Worm (Caenorhabditis elegans) whole organism, young adult: Measurements from ENCODE around the gene pola-1.

Experiments
- F22D6.2 ChIP-seq: sonication (generic microtip); optimal IDR thresholded peaks from 2 replicates; lab custom pipeline; 2016; ENCODE audit warnings: mild to moderate bottlenecking, missing genetic modification characterization, missing compliant biosample characterization
- F37B4.10 ChIP-seq: fragments of 200-800 bp; sonication (Bioruptor generic); IDR thresholded peaks from 2 replicates; pipeline ENCODE4 v1.3.6; 2022; ENCODE audit warnings: missing genetic modification characterization, missing compliant biosample characterization
- F52B5.7 ChIP-seq: sonication (generic microtip); optimal IDR thresholded peaks from 2 replicates; lab custom pipeline; 2016; ENCODE audit warnings: mild to moderate bottlenecking, missing genetic modification characterization, missing compliant biosample characterization
- F57A8.1 ChIP-seq: fragments of 200-800 bp; sonication (Bioruptor generic); optimal IDR thresholded peaks from 2 replicates; lab custom pipeline; 2018; ENCODE audit warnings: mild to moderate bottlenecking, missing genetic modification characterization, moderate library complexity, missing compliant biosample characterization
- F57C9.4 ChIP-seq: sonication (generic microtip); optimal IDR thresholded peaks from 2 replicates; lab custom pipeline; 2017; ENCODE audit warnings: mild to moderate bottlenecking, missing genetic modification characterization, missing compliant biosample characterization
- akir-1 ChIP-seq: fragments of 200-800 bp; sonication (Bioruptor generic); optimal IDR thresholded peaks from 2 replicates; lab custom pipeline; 2018; ENCODE audit warnings: mild to moderate bottlenecking, missing genetic modification characterization, moderate library complexity, missing compliant biosample characterization
- ama-1 ChIP-seq, 3 experiments: fragments of 150-350 bp in 1 of 3; sonication (generic microtip) in 2 of 3; optimal IDR thresholded peaks; 2 replicates each; lab custom pipeline; 2014 to 2018; ENCODE audit warnings: missing biosample characterization in 2 of 3, missing genetic modification characterization in 2 of 3, missing genetic modification reagents in 2 of 3
- aptf-3 ChIP-seq: fragments of 200-800 bp; sonication (Bioruptor generic); IDR thresholded peaks from 2 replicates; pipeline ENCODE4 v1.3.6; 2022; ENCODE audit warnings: missing genetic modification characterization, missing compliant biosample characterization
- atf-7 ChIP-seq: sonication (generic microtip); optimal IDR thresholded peaks from 2 replicates; lab custom pipeline; 2017; ENCODE audit warnings: mild to moderate bottlenecking, missing genetic modification characterization, missing compliant biosample characterization
- athp-1 ChIP-seq: sonication (generic microtip); optimal IDR thresholded peaks from 2 replicates; lab custom pipeline; 2017; ENCODE audit warnings: mild to moderate bottlenecking, missing genetic modification characterization, missing compliant biosample characterization
- ccch-3 ChIP-seq: fragments of 200-800 bp; sonication (Bioruptor generic); optimal IDR thresholded peaks from 2 replicates; lab custom pipeline; 2018; ENCODE audit warnings: mild to moderate bottlenecking, missing genetic modification characterization, missing compliant biosample characterization
- cebp-2 ChIP-seq: fragments of 200-800 bp; sonication (Bioruptor generic); IDR thresholded peaks from 2 replicates; pipeline ENCODE4 v1.3.6; 2022; ENCODE audit warnings: missing genetic modification characterization, missing compliant biosample characterization
- ceh-100 ChIP-seq: fragments of 200-800 bp; sonication (Bioruptor generic); IDR thresholded peaks from 2 replicates; pipeline ENCODE4 v1.3.6; 2022; ENCODE audit warnings: missing genetic modification reagents, missing genetic modification characterization, missing compliant biosample characterization
- ceh-40 ChIP-seq: fragments of 200-800 bp; sonication (Bioruptor generic); IDR thresholded peaks from 2 replicates; pipeline ENCODE4 v1.3.6; 2022; ENCODE audit warnings: missing genetic modification characterization, missing compliant biosample characterization
- dox-1 ChIP-seq: fragments of 200-800 bp; sonication (Bioruptor generic); IDR thresholded peaks from 2 replicates; pipeline ENCODE4 v1.3.6; 2022; ENCODE audit warnings: missing genetic modification reagents, missing genetic modification characterization, missing compliant biosample characterization
- egrh-3 ChIP-seq: fragments of 200-800 bp; sonication (Bioruptor generic); IDR thresholded peaks from 2 replicates; pipeline ENCODE4 v1.3.6; 2022; ENCODE audit warnings: missing genetic modification reagents, missing genetic modification characterization, missing compliant biosample characterization
- ekl-4 ChIP-seq: fragments of 200-800 bp; sonication (Bioruptor generic); IDR thresholded peaks from 2 replicates; pipeline ENCODE4 v1.3.6; 2022; ENCODE audit warnings: missing genetic modification reagents, missing genetic modification characterization, missing compliant biosample characterization
- hlh-12 ChIP-seq: sonication (generic microtip); optimal IDR thresholded peaks from 2 replicates; lab custom pipeline; 2016; ENCODE audit warnings: missing genetic modification characterization, missing compliant biosample characterization
- hmg-1.2 ChIP-seq: fragments of 200-800 bp; sonication (Bioruptor generic); IDR thresholded peaks from 2 replicates; pipeline ENCODE4 v1.3.6; 2022; ENCODE audit warnings: missing genetic modification reagents, missing genetic modification characterization, missing compliant biosample characterization
- hsf-1 ChIP-seq: fragments of 200-800 bp; sonication (Bioruptor generic); IDR thresholded peaks from 2 replicates; pipeline ENCODE4 v1.3.6; 2022; ENCODE audit warnings: missing genetic modification reagents, missing genetic modification characterization, missing compliant biosample characterization
- let-526 ChIP-seq: fragments of 200-800 bp; sonication (Bioruptor generic); IDR thresholded peaks from 2 replicates; pipeline ENCODE4 v1.3.6; 2022; ENCODE audit warnings: missing genetic modification reagents, missing genetic modification characterization, missing compliant biosample characterization
- lin-26 ChIP-seq: fragments of 200-800 bp; sonication (Bioruptor generic); IDR thresholded peaks from 2 replicates; pipeline ENCODE4 v1.3.6; 2022; ENCODE audit warnings: missing genetic modification reagents, missing genetic modification characterization, missing compliant biosample characterization
- lin-35 ChIP-seq, 3 experiments: fragments of 150-350 bp in 2 of 3; sonication (generic microtip) in 1 of 3; optimal IDR thresholded peaks; 2 replicates each; lab custom pipeline; 2014 to 2018; ENCODE audit warnings: missing biosample characterization in 3 of 3, missing genetic modification characterization in 3 of 3, missing genetic modification reagents in 3 of 3
- lin-54 ChIP-seq: fragments of 200-800 bp; sonication (Bioruptor generic); optimal IDR thresholded peaks from 2 replicates; lab custom pipeline; 2018; ENCODE audit warnings: mild to moderate bottlenecking, missing genetic modification characterization, missing compliant biosample characterization
- lir-1 ChIP-seq: fragments of 200-800 bp; sonication (Bioruptor generic); conservative IDR thresholded peaks from 2 replicates; pipeline ENCODE4 v1.3.6; 2022; ENCODE audit warnings: missing genetic modification reagents, missing genetic modification characterization, missing compliant biosample characterization
- lsl-1 ChIP-seq: fragments of 200-800 bp; sonication (Bioruptor generic); optimal IDR thresholded peaks from 2 replicates; lab custom pipeline; 2018; ENCODE audit warnings: mild to moderate bottlenecking, missing genetic modification characterization, moderate library complexity, missing compliant biosample characterization
- madf-6 ChIP-seq: fragments of 200-800 bp; sonication (Bioruptor generic); IDR thresholded peaks from 2 replicates; pipeline ENCODE4 v1.3.6; 2022; ENCODE audit warnings: missing genetic modification reagents, missing genetic modification characterization, missing compliant biosample characterization
- mes-4 ChIP-seq: sonication (generic microtip); optimal IDR thresholded peaks from 2 replicates; lab custom pipeline; 2016; ENCODE audit warnings: missing genotype, missing genetic modification characterization, missing compliant biosample characterization
- nfya-2 ChIP-seq: fragments of 200-800 bp; sonication (Bioruptor generic); IDR thresholded peaks from 2 replicates; pipeline ENCODE4 v1.3.6; 2022; ENCODE audit warnings: missing genetic modification reagents, missing genetic modification characterization, missing compliant biosample characterization
- nhr-80 ChIP-seq: sonication (generic microtip); optimal IDR thresholded peaks from 2 replicates; lab custom pipeline; 2016; ENCODE audit warnings: missing genetic modification characterization, missing compliant biosample characterization
- pha-4 ChIP-seq: fragments of 150-350 bp; sonication (generic microtip); optimal IDR thresholded peaks from 2 replicates; lab custom pipeline; 2014; ENCODE audit warnings: missing biosample characterization, missing genetic modification reagents, missing genetic modification characterization
- repo-1 ChIP-seq: sonication (generic microtip); optimal IDR thresholded peaks from 2 replicates; lab custom pipeline; 2017; ENCODE audit warnings: mild to moderate bottlenecking, missing genetic modification characterization, missing compliant biosample characterization
- sdz-38 ChIP-seq: sonication (generic microtip); optimal IDR thresholded peaks from 2 replicates; lab custom pipeline; 2016; ENCODE audit warnings: missing genotype, missing genetic modification characterization, missing compliant biosample characterization
- snpc-1.3 ChIP-seq: sonication (generic microtip); optimal IDR thresholded peaks from 2 replicates; lab custom pipeline; 2017; ENCODE audit warnings: missing genetic modification characterization, mild to moderate bottlenecking, missing compliant biosample characterization, antibody characterized with exemption, moderate library complexity, missing genotype, missing genetic modification reagents; ENCODE audit not compliant: insufficient read depth
- sptf-2 ChIP-seq: fragments of 200-800 bp; sonication (Bioruptor generic); optimal IDR thresholded peaks from 2 replicates; lab custom pipeline; 2018; ENCODE audit warnings: mild to moderate bottlenecking, missing genetic modification characterization, missing compliant biosample characterization
- tlf-1 ChIP-seq: fragments of 200-800 bp; sonication (Bioruptor generic); optimal IDR thresholded peaks from 2 replicates; lab custom pipeline; 2018; ENCODE audit warnings: mild to moderate bottlenecking, missing genetic modification characterization, missing compliant biosample characterization
- zfh-2 ChIP-seq: fragments of 200-800 bp; sonication (Bioruptor generic); conservative IDR thresholded peaks from 2 replicates; pipeline ENCODE4 v1.3.6; 2022; ENCODE audit warnings: missing genetic modification reagents, missing genetic modification characterization, missing compliant biosample characterization
- ztf-18 ChIP-seq: sonication (generic microtip); optimal IDR thresholded peaks from 2 replicates; lab custom pipeline; 2016; ENCODE audit warnings: missing genotype, mild to moderate bottlenecking, missing genetic modification characterization, missing compliant biosample characterization
- ztf-22 ChIP-seq: fragments of 200-800 bp; sonication (Bioruptor generic); optimal IDR thresholded peaks from 2 replicates; lab custom pipeline; 2018; ENCODE audit warnings: mild to moderate bottlenecking, missing genetic modification characterization, moderate library complexity, missing compliant biosample characterization
- ztf-26 ChIP-seq: sonication (generic microtip); optimal IDR thresholded peaks from 2 replicates; lab custom pipeline; 2017; ENCODE audit warnings: missing genetic modification characterization, missing compliant biosample characterization
- ztf-6 ChIP-seq: fragments of 200-800 bp; sonication (Bioruptor generic); IDR thresholded peaks from 2 replicates; pipeline ENCODE4 v1.3.6; 2022; ENCODE audit warnings: missing genetic modification reagents, missing genetic modification characterization, missing compliant biosample characterization

Gene pola-1

DNA sequence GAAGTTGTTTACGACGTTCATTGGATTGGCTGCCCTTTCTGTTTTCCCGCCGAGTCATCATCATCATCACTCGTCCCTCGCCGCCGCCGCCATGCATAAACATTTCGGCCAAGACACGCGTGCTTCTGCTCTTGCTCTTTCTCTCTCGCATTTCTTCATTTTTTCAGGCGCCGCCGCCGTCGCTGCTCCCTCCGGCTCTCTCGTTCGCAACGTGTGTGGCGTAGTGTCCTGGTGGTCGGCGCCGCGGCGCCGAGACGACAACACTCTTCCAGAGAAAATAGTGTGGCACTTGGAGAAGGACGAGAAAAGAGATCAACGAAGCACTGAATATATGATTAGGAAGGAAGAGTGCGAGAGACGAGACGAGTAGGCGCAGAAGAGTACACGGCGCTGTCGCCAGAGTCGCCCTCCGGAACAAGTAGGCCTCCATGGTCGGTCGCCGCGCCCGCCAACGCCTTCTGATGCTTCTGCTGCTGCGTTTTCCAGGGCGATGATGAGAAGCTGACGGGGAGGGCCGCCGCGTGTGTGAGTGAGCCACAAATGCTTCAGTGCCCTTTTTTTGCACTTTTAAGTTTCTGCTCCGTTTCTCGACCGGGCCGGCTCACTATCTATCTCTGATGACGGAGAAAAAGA lies 43.4 kb downstream of the pola-1 start (continued):
- TF ChIP-seq mes-4 (tag; lab: Kevin White, UChicago), result no peak

DNA sequence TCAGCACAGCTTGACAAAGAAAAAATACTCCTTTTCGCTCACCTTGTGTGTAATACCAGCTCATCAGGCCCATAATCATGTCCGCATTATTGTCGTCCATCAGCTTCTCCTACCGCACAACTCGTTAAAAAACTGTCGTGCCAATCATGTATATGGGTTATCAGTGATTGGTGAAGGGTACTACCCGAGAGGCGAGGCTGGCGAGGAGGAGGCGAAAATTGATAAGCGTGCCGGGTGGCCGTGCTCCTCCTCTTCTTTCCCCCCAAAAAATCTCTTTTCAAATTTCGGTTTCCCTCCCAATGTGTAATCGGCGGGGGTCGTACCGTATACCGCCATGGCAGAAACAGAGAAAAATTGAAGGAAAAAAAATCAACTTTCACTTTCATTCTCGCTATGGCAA lies 45.9 kb downstream of the pola-1 start:
- TF ChIP-seq nhr-80 (tag; lab: Kevin White, UChicago) (peak; percentile 72), hlh-12 (tag; lab: Kevin White, UChicago) (no peak), snpc-1.3 (tag; lab: Kevin White, UChicago) (no peak), ztf-18 (tag; lab: Kevin White, UChicago) (no peak), ccch-3 (no peak), athp-1 (tag; lab: Kevin White, UChicago) (no peak), ztf-22 (GFP tag; lab: Kevin White, UChicago) (no peak), F52B5.7 (tag; lab: Kevin White, UChicago) (no peak), hmg-1.2 (GFP tag; lab: Robert Waterston, UW) (no peak), repo-1 (no peak), dox-1 (GFP tag; lab: Robert Waterston, UW) (0 out of 2 replicates have a peak, but pooled peaks have one; percentile 19), zfh-2 (GFP tag; lab: Robert Waterston, UW) (0 out of 2 replicates have a peak, but pooled peaks have one; percentile 13), ceh-40 (no peak), F22D6.2 (tag; lab: Kevin White, UChicago) (no peak), pha-4 (no peak), ama-1 (optimal IDR thresholded peaks at IDR 0.05; lab: Kevin White, UChicago) (no peak), ama-1 (GFP tag; optimal IDR thresholded peaks at IDR 0.05; lab: Kevin White, UChicago) (no peak), F57C9.4 (tag; lab: Kevin White, UChicago) (no peak), F57A8.1 (GFP tag; lab: Kevin White, UChicago) (no peak), egrh-3 (GFP tag; lab: Robert Waterston, UW) (0 out of 2 replicates have a peak, but pooled peaks have one; percentile 11), let-526 (GFP tag; lab: Robert Waterston, UW) (no peak), ztf-6 (no peak)

DNA sequence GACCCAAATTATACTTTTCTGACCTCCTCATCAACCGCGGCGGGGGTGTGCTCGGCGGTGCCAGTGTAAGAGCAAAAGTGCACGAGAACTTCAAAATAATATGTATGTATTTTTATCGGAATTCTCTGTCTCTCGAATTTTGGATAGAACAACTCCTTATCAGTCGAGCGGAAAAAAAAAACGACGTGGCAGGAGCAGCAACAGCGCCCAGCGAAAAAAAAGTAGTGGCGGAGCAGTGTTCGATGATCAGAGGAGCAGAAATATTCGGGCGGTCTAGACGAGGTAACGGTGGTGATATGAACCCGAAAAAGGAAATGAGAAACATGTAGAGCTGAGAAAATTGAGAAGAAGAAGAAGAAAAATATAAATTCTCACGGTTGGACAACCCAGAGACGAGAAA lies 51.0 kb downstream of the pola-1 start:
- TF ChIP-seq F52B5.7 (tag; lab: Kevin White, UChicago) (no peak), lir-1 (no peak), dox-1 (GFP tag; lab: Robert Waterston, UW) (0 out of 2 replicates have a peak, but pooled peaks have one; percentile 14), ekl-4 (GFP tag; lab: Robert Waterston, UW) (no peak), nhr-80 (tag; lab: Kevin White, UChicago) (peak; percentile 86)

DNA sequence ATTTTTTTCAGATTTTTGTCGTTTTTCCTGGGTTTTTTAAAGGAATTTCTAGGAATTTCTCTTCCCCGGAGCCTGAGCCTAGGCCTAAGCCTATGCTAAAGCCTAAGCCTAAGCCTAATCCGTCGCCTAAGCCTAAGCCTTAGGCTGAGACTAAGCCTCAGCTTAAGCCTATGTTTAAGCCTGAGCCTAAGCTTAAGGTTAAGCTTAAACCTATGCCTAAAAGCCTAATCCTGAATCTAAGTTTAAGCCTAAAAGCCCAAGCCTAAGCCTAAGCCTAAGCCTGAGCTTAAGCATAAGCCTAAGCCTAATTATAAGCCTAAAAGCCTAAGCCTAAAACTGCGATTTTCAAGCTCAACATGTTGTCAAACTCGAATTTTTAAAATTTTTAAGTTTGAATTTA lies 51.9 kb downstream of the pola-1 start:
- no peak for TF ChIP-seq sdz-38 (tag; lab: Kevin White, UChicago)
- TF ChIP-seq F37B4.10 (GFP tag; lab: Robert Waterston, UW), result 0 out of 2 replicates have a peak, but pooled peaks have one; percentile 44

DNA sequence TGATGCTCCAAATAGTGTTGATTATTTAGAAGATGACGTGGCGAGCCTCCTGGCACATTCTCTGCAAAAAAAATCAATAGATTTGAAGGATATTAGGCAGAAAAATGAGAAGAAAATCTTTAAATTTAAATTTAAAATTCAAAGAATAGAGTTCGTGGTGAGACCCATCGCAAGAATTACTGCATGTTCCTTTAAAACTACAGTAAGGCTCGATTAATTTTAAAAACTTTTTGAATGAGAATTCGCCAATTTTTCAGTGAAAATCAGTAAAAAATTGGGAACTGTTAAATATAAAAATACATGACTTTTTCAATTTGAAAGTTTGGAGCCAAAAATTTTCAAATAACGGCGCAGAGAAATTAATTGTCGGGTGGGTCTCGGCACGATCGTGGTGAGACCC lies 52.9 kb downstream of the pola-1 start, which contains the start of gene tra-1:
Gene tra-1, minus strand, starts transcription at position 62 of the 400 bp plus-strand sequence.
- TF ChIP-seq lin-54, result peak; percentile 37
- TF ChIP-seq dox-1 (GFP tag; lab: Robert Waterston, UW), result no peak
- no peak for TF ChIP-seq akir-1
- TF ChIP-seq F57C9.4 (tag; lab: Kevin White, UChicago), result no peak
- no peak for TF ChIP-seq atf-7 (tag; lab: Kevin White, UChicago)
- no peak for TF ChIP-seq F52B5.7 (tag; lab: Kevin White, UChicago)
- TF ChIP-seq lsl-1 (GFP tag; lab: Kevin White, UChicago), result peak; percentile 79
- no peak for TF ChIP-seq F57A8.1 (GFP tag; lab: Kevin White, UChicago)
- TF ChIP-seq nfya-2 (GFP tag; lab: Robert Waterston, UW), result no peak
- TF ChIP-seq ekl-4 (GFP tag; lab: Robert Waterston, UW), result no peak
- no peak for TF ChIP-seq ztf-26 (tag; lab: Kevin White, UChicago)
- TF ChIP-seq hsf-1 (GFP tag; lab: Robert Waterston, UW), result no peak
- TF ChIP-seq lin-26 (GFP tag; lab: Robert Waterston, UW), result no peak
- no peak for TF ChIP-seq lin-35 (GFP tag; optimal IDR thresholded peaks at IDR 0.05; lab: Kevin White, UChicago)
- no peak for TF ChIP-seq aptf-3 (GFP tag; lab: Robert Waterston, UW)
- no peak for TF ChIP-seq cebp-2 (GFP tag; lab: Robert Waterston, UW)
- peak; percentile 75 for TF ChIP-seq madf-6
- TF ChIP-seq repo-1, result no peak
- TF ChIP-seq tlf-1 (GFP tag; lab: Kevin White, UChicago), result no peak
- TF ChIP-seq sptf-2 (GFP tag; lab: Kevin White, UChicago), result no peak
- TF ChIP-seq snpc-1.3 (tag; lab: Kevin White, UChicago), result no peak
- no peak for TF ChIP-seq ceh-100 (GFP tag; lab: Robert Waterston, UW)
